Fruit fly (Drosophila melanogaster) whole organism, embryonic: ENCODE measurements around the gene CG14252.
A peak's percentile ranks its signal among the peaks of the same experiment; 100 is the strongest.

Experiments
- CG10959 ChIP-seq: fragments of 200-800 bp; sonication (Bioruptor generic); IDR thresholded peaks from 2 replicates; pipeline ENCODE4 v1.3.6; 2022; ENCODE audit warnings: missing biosample characterization, missing genetic modification characterization
- CG12942 ChIP-seq: fragments of 200-800 bp; sonication (Bioruptor generic); optimal IDR thresholded peaks from 3 replicates; lab custom pipeline; 2016; ENCODE audit warnings: missing biosample characterization, missing genetic modification characterization
- CG13123 ChIP-seq: fragments of 200-800 bp; sonication (Bioruptor generic); optimal IDR thresholded peaks from 2 replicates; lab custom pipeline; 2016; ENCODE audit warnings: missing biosample characterization, missing genetic modification characterization
- CG13624 ChIP-seq: fragments of 200-800 bp; sonication (Bioruptor generic); optimal IDR thresholded peaks from 2 replicates; lab custom pipeline; 2016; ENCODE audit warnings: missing biosample characterization, missing genetic modification characterization
- CG14965 ChIP-seq: fragments of 200-800 bp; sonication (Bioruptor generic); optimal IDR thresholded peaks from 2 replicates; lab custom pipeline; 2016; ENCODE audit warnings: missing biosample characterization, missing genetic modification characterization, borderline replicate concordance
- CG17361 ChIP-seq: fragments of 200-800 bp; sonication (Bioruptor generic); IDR thresholded peaks from 3 replicates; pipeline ENCODE4 v1.3.6; 2022; ENCODE audit warnings: missing biosample characterization, missing genetic modification characterization
- CG18619 ChIP-seq: fragments of 200-800 bp; sonication (Bioruptor generic); optimal IDR thresholded peaks from 3 replicates; lab custom pipeline; 2017; ENCODE audit warnings: missing biosample characterization, mild to moderate bottlenecking, missing genetic modification characterization
- CG33557 ChIP-seq: fragments of 200-800 bp; sonication (Bioruptor generic); optimal IDR thresholded peaks from 2 replicates; lab custom pipeline; 2019; ENCODE audit warnings: missing biosample characterization, mild to moderate bottlenecking, missing genetic modification characterization, moderate library complexity
- CG4282 ChIP-seq: fragments of 200-800 bp; sonication (Bioruptor generic); optimal IDR thresholded peaks from 2 replicates; lab custom pipeline; 2016; ENCODE audit warnings: missing biosample characterization, missing genetic modification characterization
- CG4404 ChIP-seq: fragments of 200-800 bp; sonication (Bioruptor generic); IDR thresholded peaks from 2 replicates; pipeline ENCODE4 v1.3.6; 2022; ENCODE audit warnings: missing biosample characterization, missing genetic modification characterization
- CG6654 ChIP-seq: fragments of 200-800 bp; sonication (Bioruptor generic); optimal IDR thresholded peaks from 2 replicates; lab custom pipeline; 2017; ENCODE audit warnings: missing biosample characterization, mild to moderate bottlenecking, missing genetic modification characterization
- CG6689 ChIP-seq: fragments of 200-800 bp; sonication (Bioruptor generic); IDR thresholded peaks from 2 replicates; pipeline ENCODE4 v1.3.6; 2022; ENCODE audit warnings: missing biosample characterization, missing genetic modification characterization
- CG6854 ChIP-seq: fragments of 200-800 bp; sonication (Bioruptor generic); optimal IDR thresholded peaks from 3 replicates; lab custom pipeline; 2017; ENCODE audit warnings: missing biosample characterization, mild to moderate bottlenecking, missing genetic modification characterization
- CG9727 ChIP-seq: fragments of 200-800 bp; sonication (Bioruptor generic); optimal IDR thresholded peaks from 3 replicates; lab custom pipeline; 2017; ENCODE audit warnings: missing biosample characterization, mild to moderate bottlenecking, missing genetic modification characterization
- CTCF ChIP-seq: fragments of 200-800 bp; sonication (Bioruptor generic); optimal IDR thresholded peaks from 2 replicates; lab custom pipeline; 2017; ENCODE audit warnings: missing biosample characterization, mild to moderate bottlenecking, missing genetic modification characterization, moderate library complexity
- Dad ChIP-seq: fragments of 200-800 bp; sonication (Bioruptor generic); optimal IDR thresholded peaks from 3 replicates; lab custom pipeline; 2016; ENCODE audit warnings: missing biosample characterization, missing genetic modification characterization
- HmgZ ChIP-seq: fragments of 200-800 bp; sonication (Bioruptor generic); optimal IDR thresholded peaks from 2 replicates; lab custom pipeline; 2018; ENCODE audit warnings: missing biosample characterization, mild to moderate bottlenecking, missing genetic modification characterization
- Max ChIP-seq: fragments of 200-800 bp; sonication (Bioruptor generic); optimal IDR thresholded peaks from 2 replicates; lab custom pipeline; 2016; ENCODE audit warnings: missing biosample characterization, mild to moderate bottlenecking, missing genetic modification characterization
- Med ChIP-seq: fragments of 200-800 bp; sonication (Bioruptor generic); peaks from one replicate; lab custom pipeline; 2016; ENCODE audit warnings: missing biosample characterization, missing genetic modification characterization, mild to moderate bottlenecking, inconsistent platforms, moderate library complexity
- Neu2 ChIP-seq: fragments of 200-800 bp; sonication (Bioruptor generic); optimal IDR thresholded peaks from 3 replicates; lab custom pipeline; 2016; ENCODE audit warnings: missing biosample characterization, missing genetic modification characterization, borderline replicate concordance
- Nf-YC ChIP-seq: fragments of 200-800 bp; optimal IDR thresholded peaks from 3 replicates; lab custom pipeline; 2019; ENCODE audit warnings: missing biosample characterization, mild to moderate bottlenecking, missing genetic modification characterization, moderate library complexity
- Rfx ChIP-seq: fragments of 200-800 bp; sonication (Bioruptor generic); IDR thresholded peaks from 2 replicates; pipeline ENCODE4 v1.3.6; 2022; ENCODE audit warnings: missing biosample characterization, missing genetic modification characterization
- Six4 ChIP-seq: fragments of 200-800 bp; sonication (Bioruptor generic); optimal IDR thresholded peaks from 2 replicates; lab custom pipeline; 2016; ENCODE audit warnings: missing biosample characterization, missing genetic modification characterization
- Sry-δ ChIP-seq: fragments of 200-800 bp; sonication (Bioruptor generic); optimal IDR thresholded peaks from 2 replicates; lab custom pipeline; 2016; ENCODE audit warnings: missing biosample characterization, missing genetic modification characterization
- Stat92E ChIP-seq, 3 experiments: fragments of >200 bp in 2 of 3; fragments of 200-800 bp in 1 of 3; sonication (Bioruptor generic) in 1 of 3; optimal IDR thresholded peaks; 2 replicates each; lab custom pipeline; 2017 to 2019; ENCODE audit warnings: missing biosample characterization in 3 of 3, missing genetic modification characterization in 3 of 3, mild to moderate bottlenecking in 1 of 3, moderate library complexity in 1 of 3
- Usf ChIP-seq: fragments of 200-800 bp; sonication (Bioruptor generic); optimal IDR thresholded peaks from 2 replicates; lab custom pipeline; 2017; ENCODE audit warnings: missing genotype, missing biosample characterization, missing genetic modification characterization
- ab ChIP-seq: fragments of 200-800 bp; sonication (Bioruptor generic); optimal IDR thresholded peaks from 2 replicates; lab custom pipeline; 2016; ENCODE audit warnings: missing biosample characterization, missing genetic modification characterization
- ash1 ChIP-seq: fragments of 200-800 bp; sonication (Bioruptor generic); optimal IDR thresholded peaks from 2 replicates; lab custom pipeline; 2018; ENCODE audit warnings: missing biosample characterization, mild to moderate bottlenecking, missing genetic modification characterization
- bigmax ChIP-seq: fragments of 200-800 bp; sonication (Bioruptor generic); optimal IDR thresholded peaks from 2 replicates; lab custom pipeline; 2018; ENCODE audit warnings: missing biosample characterization, mild to moderate bottlenecking, missing genetic modification characterization
- en ChIP-seq: fragments of 200-800 bp; sonication (Bioruptor generic); optimal IDR thresholded peaks from 2 replicates; lab custom pipeline; 2016; ENCODE audit warnings: missing biosample characterization, missing genetic modification characterization
- esg ChIP-seq: fragments of 200-800 bp; sonication (Bioruptor generic); conservative IDR thresholded peaks from 2 replicates; pipeline ENCODE4 v1.3.6; 2022; ENCODE audit warnings: missing biosample characterization, missing genetic modification characterization
- eyg ChIP-seq: fragments of 200-800 bp; sonication (Bioruptor generic); optimal IDR thresholded peaks from 3 replicates; lab custom pipeline; 2016; ENCODE audit warnings: missing biosample characterization, missing genetic modification characterization
- insv ChIP-seq, 2 experiments: fragments of 200-800 bp; sonication (Bioruptor generic); optimal IDR thresholded peaks; 3 replicates each; lab custom pipeline; 2016 to 2018; ENCODE audit warnings: missing biosample characterization in 2 of 2, missing genetic modification characterization in 2 of 2
- jigr1 ChIP-seq: fragments of 200-800 bp; sonication (Bioruptor generic); IDR thresholded peaks from 3 replicates; pipeline ENCODE4 v1.3.6; 2022; ENCODE audit warnings: missing biosample characterization, missing genetic modification characterization
- kah ChIP-seq: fragments of 200-800 bp; sonication (Bioruptor generic); optimal IDR thresholded peaks from 2 replicates; lab custom pipeline; 2018; ENCODE audit warnings: missing biosample characterization, mild to moderate bottlenecking, missing genetic modification characterization
- lola ChIP-seq, 3 experiments: fragments of >200 bp in 2 of 3; fragments of 200-800 bp in 1 of 3; sonication (Bioruptor generic) in 1 of 3; optimal IDR thresholded peaks; 2 replicates each; lab custom pipeline; 2017 to 2019; ENCODE audit warnings: missing biosample characterization in 3 of 3, missing genetic modification characterization in 3 of 3, mild to moderate bottlenecking in 1 of 3, moderate library complexity in 1 of 3
- luna ChIP-seq: fragments of 200-800 bp; sonication (Bioruptor generic); optimal IDR thresholded peaks from 2 replicates; lab custom pipeline; 2016; ENCODE audit warnings: missing biosample characterization, missing genetic modification characterization
- mam ChIP-seq: fragments of 200-800 bp; sonication (Bioruptor generic); optimal IDR thresholded peaks from 3 replicates; lab custom pipeline; 2016; ENCODE audit warnings: missing biosample characterization, missing genetic modification characterization
- org-1 ChIP-seq: fragments of 200-800 bp; sonication (Bioruptor generic); optimal IDR thresholded peaks from 2 replicates; lab custom pipeline; 2017; ENCODE audit warnings: missing biosample characterization, missing genetic modification characterization
- peb ChIP-seq: fragments of 200-800 bp; sonication (Bioruptor generic); IDR thresholded peaks from 2 replicates; pipeline ENCODE4 v1.3.6; 2022; ENCODE audit warnings: missing biosample characterization, missing genetic modification characterization
- pum ChIP-seq: fragments of 200-800 bp; sonication (Bioruptor generic); optimal IDR thresholded peaks from 2 replicates; lab custom pipeline; 2016; ENCODE audit warnings: missing biosample characterization, missing genetic modification characterization
- run ChIP-seq: fragments of 200-800 bp; sonication (Bioruptor generic); optimal IDR thresholded peaks from 3 replicates; lab custom pipeline; 2018; ENCODE audit warnings: missing biosample characterization, mild to moderate bottlenecking, missing genetic modification characterization
- sc ChIP-seq, 3 experiments: fragments of >200 bp in 2 of 3; fragments of 200-800 bp in 1 of 3; sonication (Bioruptor generic) in 1 of 3; optimal IDR thresholded peaks; 2 replicates in 2 of 3; 3 replicates in 1 of 3; lab custom pipeline; 2017; ENCODE audit warnings: mild to moderate bottlenecking in 1 of 3, missing biosample characterization in 1 of 3, missing genetic modification characterization in 1 of 3, missing genetic modification reagents in 1 of 3
- stc ChIP-seq: fragments of 200-800 bp; sonication (Bioruptor generic); IDR thresholded peaks from 2 replicates; pipeline ENCODE4 v1.3.6; 2022; ENCODE audit warnings: missing biosample characterization, missing genetic modification characterization
- tap ChIP-seq: fragments of 200-800 bp; optimal IDR thresholded peaks from 3 replicates; lab custom pipeline; 2019; ENCODE audit warnings: missing biosample characterization, mild to moderate bottlenecking, missing genetic modification characterization, moderate library complexity
- tgo ChIP-seq: fragments of 200-800 bp; sonication (Bioruptor generic); IDR thresholded peaks from 3 replicates; pipeline ENCODE4 v1.3.6; 2022; ENCODE audit warnings: missing biosample characterization, missing genetic modification characterization
- tx ChIP-seq: fragments of 200-800 bp; sonication (Bioruptor generic); optimal IDR thresholded peaks from 2 replicates; lab custom pipeline; 2016; ENCODE audit warnings: missing biosample characterization, missing genetic modification characterization
- vnd ChIP-seq: fragments of 200-800 bp; sonication (Bioruptor generic); IDR thresholded peaks from 3 replicates; pipeline ENCODE4 v1.3.6; 2022; ENCODE audit warnings: missing biosample characterization, missing genetic modification characterization; ENCODE audit not compliant: partially characterized antibody
- zf30C ChIP-seq: fragments of 200-800 bp; sonication (Bioruptor generic); optimal IDR thresholded peaks from 3 replicates; lab custom pipeline; 2018; ENCODE audit warnings: missing biosample characterization, mild to moderate bottlenecking, missing genetic modification characterization
- zfh2 ChIP-seq: fragments of 200-800 bp; sonication (Bioruptor generic); optimal IDR thresholded peaks from 2 replicates; lab custom pipeline; 2016; ENCODE audit warnings: missing biosample characterization, missing genetic modification characterization

Gene CG14252

dm6 chr3R:26954020-26954672 is 8.8 kb downstream of the CG14252 start (continued):
- peak; percentile 16 for TF ChIP-seq Max (GFP tag; lab: Kevin White, UChicago)
- no peak for TF ChIP-seq CG33557 (GFP tag; lab: Kevin White, UChicago)
- TF ChIP-seq tap (tag; lab: Kevin White, UChicago) = peak; percentile 66
- peak; percentile 29 for TF ChIP-seq CG6854 (GFP tag; lab: Kevin White, UChicago)
- TF ChIP-seq zf30C (GFP tag; lab: Kevin White, UChicago) = no peak
- TF ChIP-seq peb (GFP tag; lab: Robert Waterston, UW) = peak; percentile 58; the same call in 1 of the 2 replicates
- TF ChIP-seq CTCF (GFP tag; lab: Kevin White, UChicago) = no peak
- no peak for TF ChIP-seq sc (optimal IDR thresholded peaks at IDR 0.05; lab: Kevin White, UChicago)
- TF ChIP-seq sc (GFP tag; optimal IDR thresholded peaks at IDR 0.05; lab: Kevin White, UChicago) = peak; percentile 32
- no peak for TF ChIP-seq CG14965 (GFP tag; lab: Kevin White, UChicago)
- no peak for TF ChIP-seq pum (GFP tag; lab: Kevin White, UChicago)
- peak; percentile 23 for TF ChIP-seq HmgZ (tag; lab: Kevin White, UChicago)
- TF ChIP-seq stc (GFP tag; lab: Robert Waterston, UW) = peak; percentile 88
- TF ChIP-seq kah (GFP tag; lab: Kevin White, UChicago) = peak; percentile 13
- TF ChIP-seq CG6654 (GFP tag; lab: Kevin White, UChicago) = no peak
- peak; percentile 74 for TF ChIP-seq esg (GFP tag; lab: Robert Waterston, UW)
- peak in 1 of 3 experiments; percentile 52 for TF ChIP-seq lola (GFP tag; optimal IDR thresholded peaks at IDR 0.05; lab: Kevin White, UChicago)
- TF ChIP-seq jigr1 (GFP tag; lab: Robert Waterston, UW) = peak; percentile 74; the same call in 2 of the 3 replicates
- peak; percentile 42 for TF ChIP-seq CG13123
- TF ChIP-seq ab = no peak
- no peak for TF ChIP-seq Neu2 (GFP tag; lab: Kevin White, UChicago)
- no peak for TF ChIP-seq tx
- no peak for TF ChIP-seq en (GFP tag; lab: Kevin White, UChicago)
- peak; percentile 90 for TF ChIP-seq CG6689 (GFP tag; lab: Robert Waterston, UW)
- TF ChIP-seq CG18619 (GFP tag; lab: Kevin White, UChicago) = peak; percentile 51
- peak; percentile 64 for TF ChIP-seq run (tag; lab: Kevin White, UChicago)
- TF ChIP-seq bigmax (GFP tag; lab: Kevin White, UChicago) = no peak
- TF ChIP-seq Med (GFP tag; lab: Kevin White, UChicago) = peak; percentile 81
- peak in 1 of 3 experiments; percentile 23 for TF ChIP-seq Stat92E (GFP tag; optimal IDR thresholded peaks at IDR 0.05; lab: Kevin White, UChicago)
- TF ChIP-seq Sry-δ = no peak
- peak; percentile 87 for TF ChIP-seq tgo (GFP tag; lab: Robert Waterston, UW)
- TF ChIP-seq vnd (GFP tag; lab: Robert Waterston, UW) = no peak
- TF ChIP-seq CG4282 (GFP tag; lab: Kevin White, UChicago) = no peak
- TF ChIP-seq CG9727 = peak; percentile 73
- TF ChIP-seq Dad (GFP tag; lab: Kevin White, UChicago) = no peak
- peak; percentile 62 for TF ChIP-seq Nf-YC
- peak; percentile 70 for TF ChIP-seq CG17361
- TF ChIP-seq mam (GFP tag; lab: Kevin White, UChicago) = no peak
- TF ChIP-seq zfh2 = no peak
- peak; percentile 74 for TF ChIP-seq Rfx (GFP tag; lab: Robert Waterston, UW)
- peak; percentile 72 for TF ChIP-seq Six4 (GFP tag; lab: Kevin White, UChicago)
- TF ChIP-seq luna (GFP tag; lab: Kevin White, UChicago) = no peak
- no peak for TF ChIP-seq eyg (GFP tag; lab: Kevin White, UChicago)
- TF ChIP-seq insv (GFP tag; optimal IDR thresholded peaks at IDR 0.05; lab: Kevin White, UChicago) = no peak
- peak; percentile 26; the same call in 1 of the 2 replicates for TF ChIP-seq CG10959 (GFP tag; lab: Robert Waterston, UW)
- peak; percentile 45 for TF ChIP-seq CG4404 (GFP tag; lab: Robert Waterston, UW)
- peak; percentile 56 for TF ChIP-seq CG12942 (GFP tag; lab: Kevin White, UChicago)
- no peak for TF ChIP-seq CG13624 (GFP tag; lab: Kevin White, UChicago)
- TF ChIP-seq Usf (GFP tag; lab: Kevin White, UChicago) = peak; percentile 60
- no peak for TF ChIP-seq ash1 (GFP tag; lab: Kevin White, UChicago)
- TF ChIP-seq org-1 (GFP tag; lab: Kevin White, UChicago) = peak; percentile 6
